Worm (Caenorhabditis elegans): ENCODE data around the gene F32D1.8.

ce11 chrV:4341208-4341607 lies 36.3 kb downstream of the F32D1.8 start, which contains the start of gene glrx-3:
- TF ChIP-seq ctbp-1 (GFP tag; IDR thresholded peaks at IDR 0.05) = no peak
- no peak for TF ChIP-seq mdl-1 (tag; optimal IDR thresholded peaks at IDR 0.05)
- no peak for TF ChIP-seq nhr-11 (tag; optimal IDR thresholded peaks at IDR 0.05)
- no peak for TF ChIP-seq nhr-77 (tag; optimal IDR thresholded peaks at IDR 0.05)
- no peak for TF ChIP-seq pqm-1 (tag; optimal IDR thresholded peaks at IDR 0.05)

Data from whole organism, L4 larva.